2 fruit fly cellular contexts compared by ENCODE assay signal in genomic region chr3L:18460317-18460912, dm6.
TF ChIP-seq lines count a peak whose summit lies in the region.

No protein-coding gene starts in this region.

- peak; percentile 77 for TF ChIP-seq CTCF in whole organism, embryonic (GFP tag; optimal IDR thresholded peaks at IDR 0.05; lab: Kevin White, UChicago)

TF ChIP-seq in whole organism, embryonic, 481 proteins besides CTCF, POLR2A, EP300 and RAD21 (continues in another document):
- TF ChIP-seq stwl (tag; optimal IDR thresholded peaks at IDR 0.05; lab: Kevin White, UChicago), result peak; percentile 80
- peak; percentile 13; the same call in 1 of the 3 replicates for TF ChIP-seq CG2199 (GFP tag; IDR thresholded peaks at IDR 0.05; lab: Robert Waterston, UW)
- TF ChIP-seq CG4404 (GFP tag; IDR thresholded peaks at IDR 0.05; lab: Robert Waterston, UW), result no peak
- 0 out of 2 replicates have a peak, but pooled peaks have one; percentile 1 for TF ChIP-seq Scr (GFP tag; IDR thresholded peaks at IDR 0.05; lab: Robert Waterston, UW; ENCODE audit: partially characterized antibody)
- TF ChIP-seq CG6654 (GFP tag; optimal IDR thresholded peaks at IDR 0.05; lab: Kevin White, UChicago), result peak; percentile 100
- peak; percentile 60; the same call in 1 of the 2 replicates for TF ChIP-seq Bgb (GFP tag; IDR thresholded peaks at IDR 0.05; lab: Robert Waterston, UW; ENCODE audit: partially characterized antibody)
- no peak for TF ChIP-seq CG10147 (GFP tag; optimal IDR thresholded peaks at IDR 0.05; lab: Kevin White, UChicago)
- peak; percentile 11; the same call in 1 of the 2 replicates for TF ChIP-seq E2f2 (GFP tag; IDR thresholded peaks at IDR 0.05; lab: Robert Waterston, UW)
- TF ChIP-seq seq (GFP tag; IDR thresholded peaks at IDR 0.05; lab: Robert Waterston, UW), result no peak
- peak; percentile 11 for TF ChIP-seq Ssrp (tag; optimal IDR thresholded peaks at IDR 0.05; lab: Kevin White, UChicago)
- TF ChIP-seq CG31365 (tag; optimal IDR thresholded peaks at IDR 0.05; lab: Kevin White, UChicago), result peak; percentile 96
- peak in 1 of 2 experiments; percentile 83 for TF ChIP-seq crp (GFP tag; optimal IDR thresholded peaks at IDR 0.05; lab: Kevin White, UChicago)
- no peak for TF ChIP-seq toy (GFP tag; IDR thresholded peaks at IDR 0.05; lab: Robert Waterston, UW)
- no peak for TF ChIP-seq luna (GFP tag; optimal IDR thresholded peaks at IDR 0.05; lab: Kevin White, UChicago)
- no peak for TF ChIP-seq CG8388 (GFP tag; optimal IDR thresholded peaks at IDR 0.05; lab: Kevin White, UChicago)
- peak; percentile 27 for TF ChIP-seq CG6854 (GFP tag; optimal IDR thresholded peaks at IDR 0.05; lab: Kevin White, UChicago)
- peak; percentile 50; the same call in 1 of the 2 replicates for TF ChIP-seq amos (GFP tag; IDR thresholded peaks at IDR 0.05; lab: Robert Waterston, UW; ENCODE audit: partially characterized antibody)
- TF ChIP-seq Dfd (GFP tag; optimal IDR thresholded peaks at IDR 0.05; lab: Kevin White, UChicago), result peak in 1 of 2 experiments; percentile 38
- no peak for TF ChIP-seq Ada2b (GFP tag; IDR thresholded peaks at IDR 0.05; lab: Robert Waterston, UW)
- TF ChIP-seq h (optimal IDR thresholded peaks at IDR 0.05; lab: Kevin White, UChicago), result no peak
- no peak for TF ChIP-seq CG15269 (tag; optimal IDR thresholded peaks at IDR 0.05; lab: Kevin White, UChicago)
- no peak for TF ChIP-seq CG12391 (tag; optimal IDR thresholded peaks at IDR 0.05; lab: Kevin White, UChicago)
- TF ChIP-seq ken (GFP tag; IDR thresholded peaks at IDR 0.05; lab: Robert Waterston, UW), result peak; percentile 16; the same call in 1 of the 3 replicates
- no peak for TF ChIP-seq fu2 (GFP tag; optimal IDR thresholded peaks at IDR 0.05; lab: Kevin White, UChicago)
- no peak for TF ChIP-seq shn (GFP tag; optimal IDR thresholded peaks at IDR 0.05; lab: Kevin White, UChicago)
- peak; percentile 16 for TF ChIP-seq CoRest (tag; optimal IDR thresholded peaks at IDR 0.05; lab: Kevin White, UChicago)
- peak; percentile 75 for TF ChIP-seq knrl (GFP tag; IDR thresholded peaks at IDR 0.05; lab: Robert Waterston, UW; ENCODE audit: partially characterized antibody)
- TF ChIP-seq CG10274 (GFP tag; optimal IDR thresholded peaks at IDR 0.05; lab: Kevin White, UChicago), result no peak
- no peak for TF ChIP-seq Mrtf (GFP tag; IDR thresholded peaks at IDR 0.05; lab: Robert Waterston, UW)
- no peak for TF ChIP-seq kni (GFP tag; optimal IDR thresholded peaks at IDR 0.05; lab: Kevin White, UChicago)
- TF ChIP-seq CG4730 (GFP tag; IDR thresholded peaks at IDR 0.05; lab: Robert Waterston, UW), result no peak
- no peak for TF ChIP-seq hth (optimal IDR thresholded peaks at IDR 0.05; lab: Kevin White, UChicago)
- TF ChIP-seq ase (GFP tag; IDR thresholded peaks at IDR 0.05; lab: Robert Waterston, UW), result no peak
- no peak for TF ChIP-seq CG4360 (GFP tag; IDR thresholded peaks at IDR 0.05; lab: Robert Waterston, UW)
- peak; percentile 40; the same call in 1 of the 3 replicates for TF ChIP-seq Opbp (GFP tag; IDR thresholded peaks at IDR 0.05; lab: Robert Waterston, UW; ENCODE audit: partially characterized antibody)
- TF ChIP-seq ci (GFP tag; IDR thresholded peaks at IDR 0.05; lab: Robert Waterston, UW), result no peak
- no peak for TF ChIP-seq Gug (GFP tag; IDR thresholded peaks at IDR 0.05; lab: Robert Waterston, UW)
- TF ChIP-seq GATAe (GFP tag; conservative IDR thresholded peaks at IDR 0.05; lab: Robert Waterston, UW), result no peak
- TF ChIP-seq Lhr (GFP tag; optimal IDR thresholded peaks at IDR 0.05; lab: Kevin White, UChicago), result peak; percentile 55
- no peak for TF ChIP-seq CG2116 (GFP tag; optimal IDR thresholded peaks at IDR 0.05; lab: Kevin White, UChicago)
- TF ChIP-seq D (optimal IDR thresholded peaks at IDR 0.05; lab: Kevin White, UChicago), result no peak
- TF ChIP-seq D (GFP tag; optimal IDR thresholded peaks at IDR 0.05; lab: Kevin White, UChicago), result no peak
- no peak for TF ChIP-seq CG3163 (GFP tag; optimal IDR thresholded peaks at IDR 0.05; lab: Kevin White, UChicago)
- TF ChIP-seq CG11504 (tag; optimal IDR thresholded peaks at IDR 0.05; lab: Kevin White, UChicago), result peak; percentile 13
- no peak for TF ChIP-seq CG11093 (GFP tag; IDR thresholded peaks at IDR 0.05; lab: Robert Waterston, UW)

TF ChIP-seq in whole organism, wandering third instar larva, 38 proteins besides CTCF, POLR2A, EP300 and RAD21:
- no peak for TF ChIP-seq fru (GFP tag; optimal IDR thresholded peaks at IDR 0.05; lab: Kevin White, UChicago)
- peak; percentile 81 for TF ChIP-seq Myc (optimal IDR thresholded peaks at IDR 0.05; lab: Kevin White, UChicago)
- no peak for TF ChIP-seq OdsH (GFP tag; optimal IDR thresholded peaks at IDR 0.05; lab: Kevin White, UChicago)
- no peak for TF ChIP-seq CG32264 (GFP tag; optimal IDR thresholded peaks at IDR 0.05; lab: Kevin White, UChicago)
- TF ChIP-seq Dif (GFP tag; optimal IDR thresholded peaks at IDR 0.05; lab: Kevin White, UChicago; ENCODE audit: partially characterized antibody), result no peak
- TF ChIP-seq Hnf4 (GFP tag; optimal IDR thresholded peaks at IDR 0.05; lab: Kevin White, UChicago), result no peak

Comparison
In these comparisons a context has a peak if more than half of its experiments do, and no peak if none do; other contexts are left out.
1. Of the 10 proteins assayed by ChIP-seq in both whole organism, embryonic and whole organism, wandering third instar larva: peak only in whole organism, embryonic: Abd-B; only in whole organism, wandering third instar larva: none; in both: none; in neither: 8; mixed calls (peak in some experiments, not most) for 1.